Worm (Caenorhabditis elegans) whole organism, L3 larva: ENCODE data around the gene pqn-89.

Experiments
- R02D3.7 ChIP-seq: fragments of 150-350 bp; optimal IDR thresholded peaks from 2 replicates; lab custom pipeline; 2014; ENCODE audit warnings: missing biosample characterization, missing genetic modification characterization
- ZK546.5 ChIP-seq: sonication (generic microtip); optimal IDR thresholded peaks from 2 replicates; lab custom pipeline; 2017; ENCODE audit warnings: missing biosample characterization, missing genetic modification characterization
- aly-2 ChIP-seq: fragments of 150-350 bp; optimal IDR thresholded peaks from 2 replicates; lab custom pipeline; 2014; ENCODE audit warnings: missing biosample characterization, missing genetic modification characterization
- ama-1 ChIP-seq: fragments of 150-350 bp; optimal IDR thresholded peaks from 2 replicates; lab custom pipeline; 2018
- ceh-82 ChIP-seq: fragments of 150-350 bp; optimal IDR thresholded peaks from 2 replicates; lab custom pipeline; 2014; ENCODE audit warnings: missing biosample characterization, missing genetic modification characterization
- daf-12 ChIP-seq: fragments of 150-350 bp; optimal IDR thresholded peaks from 2 replicates; lab custom pipeline; 2014; ENCODE audit warnings: missing biosample characterization, missing genetic modification reagents, missing genetic modification characterization
- egl-27 ChIP-seq: sonication (generic microtip); optimal IDR thresholded peaks from 4 replicates; lab custom pipeline; 2017; ENCODE audit warnings: missing biosample characterization, missing genetic modification reagents, missing genetic modification characterization
- egl-5 ChIP-seq: fragments of 150-350 bp; optimal IDR thresholded peaks from 2 replicates; lab custom pipeline; 2017; ENCODE audit warnings: missing biosample characterization, missing genetic modification reagents, missing genetic modification characterization, inconsistent platforms
- elt-1 ChIP-seq: fragments of 150-350 bp; optimal IDR thresholded peaks from 2 replicates; lab custom pipeline; 2014; ENCODE audit warnings: missing biosample characterization, missing genetic modification characterization
- elt-2 ChIP-seq: sonication (generic microtip); optimal IDR thresholded peaks from 2 replicates; lab custom pipeline; 2016; ENCODE audit warnings: missing genetic modification reagents, mild to moderate bottlenecking, missing genetic modification characterization, missing compliant biosample characterization
- elt-3 ChIP-seq, 3 experiments: fragments of 150-350 bp in 1 of 3; sonication (generic microtip) in 2 of 3; optimal IDR thresholded peaks; 2 replicates in 2 of 3; 4 replicates in 1 of 3; lab custom pipeline; 2014 to 2017; ENCODE audit warnings: missing biosample characterization in 3 of 3, missing genetic modification characterization in 3 of 3
- eor-1 ChIP-seq, 2 experiments: fragments of 150-350 bp; optimal IDR thresholded peaks; 2 replicates each; lab custom pipeline; 2014 to 2018; ENCODE audit warnings: missing biosample characterization in 2 of 2, missing genetic modification characterization in 2 of 2
- fkh-10 ChIP-seq: sonication (generic microtip); optimal IDR thresholded peaks from 2 replicates; lab custom pipeline; 2017; ENCODE audit warnings: missing biosample characterization, missing genetic modification reagents, missing genetic modification characterization
- fkh-2 ChIP-seq: fragments of 150-350 bp; optimal IDR thresholded peaks from 2 replicates; lab custom pipeline; 2014; ENCODE audit warnings: missing biosample characterization, missing genetic modification reagents, missing genetic modification characterization
- fos-1 ChIP-seq: fragments of 150-350 bp; optimal IDR thresholded peaks from 2 replicates; lab custom pipeline; 2014; ENCODE audit warnings: missing biosample characterization, missing genetic modification characterization
- jun-1 ChIP-seq: fragments of 150-350 bp; optimal IDR thresholded peaks from 2 replicates; lab custom pipeline; 2014; ENCODE audit warnings: missing biosample characterization, missing genetic modification reagents, missing genetic modification characterization
- lin-15B ChIP-seq: fragments of 150-350 bp; optimal IDR thresholded peaks from 2 replicates; lab custom pipeline; 2014; ENCODE audit warnings: missing biosample characterization, missing genetic modification characterization
- lin-39 ChIP-seq: fragments of 150-350 bp; optimal IDR thresholded peaks from 2 replicates; lab custom pipeline; 2018; ENCODE audit warnings: missing biosample characterization, missing genetic modification reagents, missing genetic modification characterization
- lsy-12 ChIP-seq: sonication (generic microtip); optimal IDR thresholded peaks from 2 replicates; lab custom pipeline; 2016; ENCODE audit warnings: mild to moderate bottlenecking, missing genetic modification characterization, missing compliant biosample characterization
- mdl-1 ChIP-seq: fragments of 150-350 bp; optimal IDR thresholded peaks from 2 replicates; lab custom pipeline; 2014; ENCODE audit warnings: missing biosample characterization, missing genetic modification characterization
- mml-1 ChIP-seq: fragments of 150-350 bp; sonication (generic microtip); optimal IDR thresholded peaks from 3 replicates; lab custom pipeline; 2014; ENCODE audit warnings: missing biosample characterization, missing genetic modification characterization
- nfya-1 ChIP-seq: sonication (generic microtip); optimal IDR thresholded peaks from 2 replicates; lab custom pipeline; 2017; ENCODE audit warnings: missing genetic modification characterization, mild to moderate bottlenecking, missing compliant biosample characterization, antibody characterized with exemption, moderate library complexity; ENCODE audit not compliant: insufficient read depth
- nhr-11 ChIP-seq: fragments of 150-350 bp; optimal IDR thresholded peaks from 2 replicates; lab custom pipeline; 2014; ENCODE audit warnings: missing biosample characterization, missing genetic modification characterization
- nhr-12 ChIP-seq: fragments of 150-350 bp; optimal IDR thresholded peaks from 2 replicates; lab custom pipeline; 2014; ENCODE audit warnings: missing biosample characterization, missing genetic modification characterization
- nhr-23 ChIP-seq: fragments of 150-350 bp; optimal IDR thresholded peaks from 2 replicates; lab custom pipeline; 2014; ENCODE audit warnings: missing biosample characterization, missing genetic modification reagents, missing genetic modification characterization
- nhr-25 ChIP-seq: sonication (generic microtip); optimal IDR thresholded peaks from 2 replicates; lab custom pipeline; 2017; ENCODE audit warnings: missing biosample characterization, missing genetic modification characterization
- nhr-28 ChIP-seq: fragments of 150-350 bp; optimal IDR thresholded peaks from 2 replicates; lab custom pipeline; 2014; ENCODE audit warnings: missing biosample characterization, missing genetic modification characterization
- nhr-43 ChIP-seq: sonication (generic microtip); optimal IDR thresholded peaks from 2 replicates; lab custom pipeline; 2016; ENCODE audit warnings: mild to moderate bottlenecking, missing genetic modification characterization, missing compliant biosample characterization; ENCODE audit not compliant: poor library complexity, severe bottlenecking
- nhr-67 ChIP-seq: fragments of 150-350 bp; optimal IDR thresholded peaks from 2 replicates; lab custom pipeline; 2014; ENCODE audit warnings: missing biosample characterization, missing genetic modification characterization
- nhr-76 ChIP-seq: fragments of 150-350 bp; sonication (generic microtip); optimal IDR thresholded peaks from 5 replicates; lab custom pipeline; 2014; ENCODE audit warnings: missing biosample characterization, missing genetic modification characterization
- nhr-77 ChIP-seq: fragments of 150-350 bp; optimal IDR thresholded peaks from 2 replicates; lab custom pipeline; 2014; ENCODE audit warnings: missing biosample characterization, missing genetic modification characterization
- pha-4 ChIP-seq: fragments of 150-350 bp; optimal IDR thresholded peaks from 2 replicates; lab custom pipeline; 2014; ENCODE audit warnings: missing biosample characterization, missing genetic modification reagents, missing genetic modification characterization
- pqm-1 ChIP-seq: fragments of 150-350 bp; optimal IDR thresholded peaks from 2 replicates; lab custom pipeline; 2017; ENCODE audit warnings: missing biosample characterization, missing genetic modification characterization, inconsistent platforms
- sea-2 ChIP-seq: fragments of 150-350 bp; sonication (generic microtip); optimal IDR thresholded peaks from 4 replicates; lab custom pipeline; 2014; ENCODE audit warnings: missing biosample characterization, missing genetic modification reagents, missing genetic modification characterization
- skn-1 ChIP-seq: fragments of 150-350 bp; optimal IDR thresholded peaks from 2 replicates; lab custom pipeline; 2014; ENCODE audit warnings: missing biosample characterization, missing genetic modification characterization
- snpc-4 ChIP-seq: fragments of 150-350 bp; optimal IDR thresholded peaks from 2 replicates; lab custom pipeline; 2014; ENCODE audit warnings: missing biosample characterization, missing genetic modification characterization
- tbx-2 ChIP-seq: sonication (generic microtip); optimal IDR thresholded peaks from 2 replicates; lab custom pipeline; 2016; ENCODE audit warnings: mild to moderate bottlenecking, missing genetic modification characterization, missing compliant biosample characterization
- unc-39 ChIP-seq: sonication (generic microtip); optimal IDR thresholded peaks from 4 replicates; lab custom pipeline; 2017; ENCODE audit warnings: missing biosample characterization, missing genetic modification characterization
- unc-62 ChIP-seq: fragments of 150-350 bp; sonication (generic microtip); optimal IDR thresholded peaks from 4 replicates; lab custom pipeline; 2014; ENCODE audit warnings: missing biosample characterization, missing genetic modification reagents, missing genetic modification characterization
- zag-1 ChIP-seq: fragments of 150-350 bp; optimal IDR thresholded peaks from 2 replicates; lab custom pipeline; 2014; ENCODE audit warnings: missing biosample characterization, missing genetic modification characterization
- ztf-11 ChIP-seq: fragments of 150-350 bp; optimal IDR thresholded peaks from 2 replicates; lab custom pipeline; 2014; ENCODE audit warnings: missing biosample characterization, missing genetic modification characterization
- ztf-4 ChIP-seq: fragments of 150-350 bp; optimal IDR thresholded peaks from 2 replicates; lab custom pipeline; 2014; ENCODE audit warnings: missing biosample characterization, missing genetic modification characterization

pqn-89 gene

DNA sequence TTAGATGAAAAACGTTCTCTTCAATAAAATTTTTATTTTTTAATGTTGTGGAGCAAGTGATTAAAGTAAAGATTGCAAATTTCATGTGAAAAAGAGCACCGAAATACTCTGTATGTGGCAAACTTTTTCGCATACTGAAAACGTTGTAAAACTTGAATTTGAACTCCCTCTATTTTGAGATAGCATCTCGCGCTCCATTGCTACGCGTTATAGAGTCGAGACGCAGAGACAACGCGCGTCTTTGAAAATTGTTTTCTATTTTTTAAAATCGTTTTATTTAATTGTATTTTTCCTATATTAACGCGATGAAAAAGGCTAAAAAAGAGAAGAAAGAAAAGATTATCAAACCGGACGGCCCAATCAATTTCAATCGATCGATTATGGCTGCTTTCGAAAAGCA, 42.1 kb downstream of the pqn-89 start, which contains the start of gene fan-1 (continued):
- TF ChIP-seq lsy-12 (tag; lab: Kevin White, UChicago) = no peak
- no peak for TF ChIP-seq fos-1

DNA sequence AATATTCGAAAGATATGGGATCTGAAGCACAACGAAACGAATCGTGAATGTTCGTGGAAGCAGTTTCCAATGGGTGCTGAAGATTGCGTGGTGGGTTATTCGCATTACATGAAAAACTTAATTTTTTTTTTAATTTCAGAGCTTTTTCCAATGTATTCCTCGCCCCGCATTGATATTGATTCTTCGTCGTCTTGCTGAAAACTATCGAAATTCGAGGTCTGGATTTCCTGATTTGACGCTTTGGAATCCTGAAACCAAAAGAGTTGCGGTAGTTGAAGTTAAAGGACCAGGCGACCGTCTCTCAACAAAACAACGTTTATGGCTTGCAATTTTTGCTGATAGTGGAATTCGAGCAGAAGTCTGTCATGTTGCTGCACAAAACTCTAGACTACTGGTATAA, 45.5 kb downstream of the pqn-89 start:
- TF ChIP-seq nhr-25 (tag; lab: Kevin White, UChicago) (no peak), lin-39 (tag; lab: Kevin White, UChicago) (no peak), nhr-43 (tag; lab: Kevin White, UChicago) (peak; percentile 27), elt-3 (tag; optimal IDR thresholded peaks at IDR 0.05; lab: Kevin White, UChicago) (no peak), elt-2 (tag; lab: Kevin White, UChicago) (peak; percentile 23), fos-1 (no peak), sea-2 (GFP tag; lab: Kevin White, UChicago) (no peak), pha-4 (tag; lab: Kevin White, UChicago) (no peak), fkh-2 (tag; lab: Kevin White, UChicago) (no peak), pqm-1 (tag; lab: Kevin White, UChicago) (no peak)

DNA sequence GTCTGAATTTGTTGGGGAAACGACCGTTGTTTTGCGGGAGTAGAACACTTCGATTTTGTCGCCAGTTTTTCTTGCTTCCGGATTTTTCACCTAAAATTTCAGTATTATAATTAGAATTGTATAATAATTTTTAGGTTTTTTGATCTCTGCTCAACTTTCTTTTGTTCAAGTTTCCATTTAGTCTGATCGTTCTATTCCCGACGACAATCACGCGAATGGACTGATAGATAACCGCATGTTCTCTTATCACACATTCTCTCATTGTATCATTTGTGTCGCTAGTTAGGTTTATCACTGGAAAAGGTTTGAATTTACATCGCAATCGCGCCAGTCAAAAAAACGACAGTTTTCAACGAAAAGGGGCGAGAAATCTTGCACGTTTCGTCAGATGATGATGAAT, 48.3 kb downstream of the pqn-89 start:
- TF ChIP-seq ZK546.5 (no peak), nhr-43 (tag; lab: Kevin White, UChicago) (no peak), nhr-25 (tag; lab: Kevin White, UChicago) (no peak), nhr-67 (no peak), lin-15B (no peak), skn-1 (no peak), tbx-2 (tag; lab: Kevin White, UChicago) (no peak), ceh-82 (tag; lab: Kevin White, UChicago) (no peak), egl-27 (tag; lab: Kevin White, UChicago) (no peak), nhr-12 (no peak), elt-2 (tag; lab: Kevin White, UChicago) (peak; percentile 95), nhr-23 (tag; lab: Kevin White, UChicago) (no peak), mdl-1 (tag; lab: Kevin White, UChicago) (no peak), pqm-1 (tag; lab: Kevin White, UChicago) (peak; percentile 88), egl-5 (no peak), pha-4 (tag; lab: Kevin White, UChicago) (peak; percentile 33), daf-12 (tag; lab: Kevin White, UChicago) (no peak), elt-3 (tag; optimal IDR thresholded peaks at IDR 0.05; lab: Kevin White, UChicago) (peak in 2 of 3 experiments; percentile 68 to 91), ama-1 (lab: Kevin White, UChicago) (no peak), mml-1 (no peak), aly-2 (tag; lab: Kevin White, UChicago) (no peak), nhr-76 (tag; lab: Kevin White, UChicago) (no peak), fos-1 (no peak), snpc-4 (tag; lab: Kevin White, UChicago) (no peak), nhr-77 (tag; lab: Kevin White, UChicago) (no peak), fkh-10 (GFP tag; lab: Kevin White, UChicago) (no peak), ztf-4 (tag; lab: Kevin White, UChicago) (no peak), unc-39 (no peak), sea-2 (GFP tag; lab: Kevin White, UChicago) (no peak), fkh-2 (tag; lab: Kevin White, UChicago) (no peak), nhr-28 (no peak), ztf-11 (no peak), eor-1 (tag; optimal IDR thresholded peaks at IDR 0.05; lab: Kevin White, UChicago) (no peak), lsy-12 (tag; lab: Kevin White, UChicago) (no peak), nhr-11 (tag; lab: Kevin White, UChicago) (no peak), unc-62 (GFP tag; lab: Kevin White, UChicago) (no peak), zag-1 (tag; lab: Kevin White, UChicago) (no peak), nfya-1 (tag; lab: Kevin White, UChicago) (no peak), R02D3.7 (tag; lab: Kevin White, UChicago) (no peak), elt-1 (no peak), jun-1 (tag; lab: Kevin White, UChicago) (peak; percentile 29)
- TF ChIP-seq, all 47 proteins: peak for 5
